Worm (Caenorhabditis elegans): ENCODE results near the gene F22E5.9.
"Not testable (repeated sequence)": the region's sequence is repeated elsewhere in the genome, so short reads cannot be mapped to it uniquely, and the experiment has no call there.

F22E5.9 gene

ce11 chrII:2610202-2610912, 27.8 kb upstream of the F22E5.9 start, which contains the start of gene sri-38:
sri-38 (plus strand) TSS chrII:2610862.
- peak; percentile 67 for TF ChIP-seq nhr-80 (tag; optimal IDR thresholded peaks at IDR 0.05)
- TF ChIP-seq dox-1 (GFP tag; IDR thresholded peaks at IDR 0.05): peak; percentile 63; the same call in 1 of the 2 replicates
- TF ChIP-seq ekl-4 (GFP tag; IDR thresholded peaks at IDR 0.05): no peak
- peak; percentile 56 for TF ChIP-seq atf-7 (tag; optimal IDR thresholded peaks at IDR 0.05)
- TF ChIP-seq zfh-2 (GFP tag; conservative IDR thresholded peaks at IDR 0.05): 0 out of 2 replicates have a peak, but pooled peaks have one; percentile 54
- no peak for TF ChIP-seq ets-4 (GFP tag; optimal IDR thresholded peaks at IDR 0.05)

ce11 chrII:2611009-2611408, 27.2 kb upstream of the F22E5.9 start:
- TF ChIP-seq attf-3 (GFP tag; conservative IDR thresholded peaks at IDR 0.05) (no peak), F57A8.1 (GFP tag; optimal IDR thresholded peaks at IDR 0.05) (no peak), ztf-22 (GFP tag; optimal IDR thresholded peaks at IDR 0.05) (no peak), ztf-28 (GFP tag; IDR thresholded peaks at IDR 0.05) (0 out of 2 replicates have a peak, but pooled peaks have one; percentile 9), nfya-2 (GFP tag; IDR thresholded peaks at IDR 0.05) (no peak), Y56A3A.18 (GFP tag; IDR thresholded peaks at IDR 0.05) (no peak), hsf-1 (GFP tag; IDR thresholded peaks at IDR 0.05) (no peak)

ce11 chrII:2612278-2612677, 25.9 kb upstream of the F22E5.9 start, which contains the start of gene D2062.13:
D2062.13 (plus strand) TSS chrII:2612578.
- not testable (repeated sequence) for TF ChIP-seq mcd-1 (GFP tag; IDR thresholded peaks at IDR 0.05); dpl-1 (GFP tag; optimal IDR thresholded peaks at IDR 0.05); akir-1 (GFP tag; optimal IDR thresholded peaks at IDR 0.05)

- TF ChIP-seq sptf-2 (GFP tag; optimal IDR thresholded peaks at IDR 0.05); let-526 (GFP tag; IDR thresholded peaks at IDR 0.05); gei-17 (GFP tag; optimal IDR thresholded peaks at IDR 0.05): not testable (repeated sequence)
Observed at ce11 chrII:2616634-2617033, 21.6 kb upstream of the F22E5.9 start, which contains the start of gene msrp-5. msrp-5 (plus strand) TSS chrII:2616934.

ce11 chrII:2619148-2619547, 19.0 kb upstream of the F22E5.9 start, which contains the start of gene msrp-6:
msrp-6 (plus strand) TSS chrII:2619448.
- TF ChIP-seq nhr-80 (tag; optimal IDR thresholded peaks at IDR 0.05); Y53G8AR.9 (GFP tag; conservative IDR thresholded peaks at IDR 0.05); snpc-1.3 (tag; optimal IDR thresholded peaks at IDR 0.05; ENCODE audit: insufficient read depth): not testable (repeated sequence)

ce11 chrII:2622480-2622879, 15.7 kb upstream of the F22E5.9 start, which contains the start of gene D2062.5:
D2062.5 (plus strand) TSS chrII:2622780.
- TF ChIP-seq let-607 (tag; optimal IDR thresholded peaks at IDR 0.05) (no peak), egrh-3 (GFP tag; IDR thresholded peaks at IDR 0.05) (no peak), madf-10 (tag; optimal IDR thresholded peaks at IDR 0.05) (no peak), attf-5 (GFP tag; optimal IDR thresholded peaks at IDR 0.05) (no peak), die-1 (tag; optimal IDR thresholded peaks at IDR 0.05) (no peak), C06A6.2 (GFP tag; conservative IDR thresholded peaks at IDR 0.05) (no peak), nhr-120 (GFP tag; IDR thresholded peaks at IDR 0.05) (no peak), nhr-90 (tag; optimal IDR thresholded peaks at IDR 0.05) (no peak), ztf-25 (GFP tag; IDR thresholded peaks at IDR 0.05) (no peak), hrde-1 (tag; optimal IDR thresholded peaks at IDR 0.05; ENCODE audit: borderline replicate concordance) (no peak), snpc-4 (GFP tag; optimal IDR thresholded peaks at IDR 0.05) (no peak), snpc-4 (tag; optimal IDR thresholded peaks at IDR 0.05) (no peak)
